Worm (Caenorhabditis elegans): ENCODE data around the gene F16H6.4.
"Not testable (repeated sequence)": the region's sequence is repeated elsewhere in the genome, so short reads cannot be mapped to it uniquely, and the experiment has no call there.

ce11 chrV:18174951-18175350, 23.6 kb upstream of the F16H6.4 start:
- not testable (repeated sequence) for TF ChIP-seq pqm-1, nhr-11, fos-1 (tag; optimal IDR thresholded peaks at IDR 0.05)
